Fruit fly (Drosophila melanogaster): Measurements from ENCODE around the gene CG15293.

Gene CG15293

DNA sequence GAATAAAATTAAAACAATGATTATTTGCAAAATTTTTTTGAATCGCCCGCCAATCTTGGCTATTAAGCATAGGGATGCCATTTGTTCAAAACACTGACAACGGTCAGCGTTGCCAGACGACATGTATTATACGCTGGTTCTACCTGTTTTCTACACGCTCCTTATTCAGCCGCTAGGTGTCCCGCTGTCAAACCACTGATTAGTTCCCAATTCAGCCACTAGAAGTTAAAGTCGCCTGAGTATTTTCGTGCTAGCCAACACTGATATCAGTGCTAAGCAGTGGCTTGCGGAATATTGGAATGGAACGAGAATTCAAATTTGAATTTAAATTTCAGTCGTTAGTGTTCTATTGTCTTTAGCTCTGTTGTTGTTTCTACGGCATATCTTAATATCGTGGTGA lies 14.6 kb downstream of the CG15293 start (continued):
- TF ChIP-seq abd-A (tag; optimal IDR thresholded peaks at IDR 0.05) = no peak
- TF ChIP-seq Gsc (GFP tag; IDR thresholded peaks at IDR 0.05) = no peak
- TF ChIP-seq wor (GFP tag; IDR thresholded peaks at IDR 0.05) = no peak
- TF ChIP-seq CG6791 (GFP tag; IDR thresholded peaks at IDR 0.05; ENCODE audit: partially characterized antibody) = peak; percentile 75
- TF ChIP-seq CG2889 (GFP tag; IDR thresholded peaks at IDR 0.05) = no peak
- no peak for TF ChIP-seq salm (tag; optimal IDR thresholded peaks at IDR 0.05)
- TF ChIP-seq CG43689 (GFP tag; IDR thresholded peaks at IDR 0.05) = no peak
- TF ChIP-seq CG4854 (GFP tag; optimal IDR thresholded peaks at IDR 0.05) = peak; percentile 2
- TF ChIP-seq Sin3A (optimal IDR thresholded peaks at IDR 0.05) = no peak
- no peak for TF ChIP-seq CG12104 (GFP tag; optimal IDR thresholded peaks at IDR 0.05)
- peak; percentile 34 for TF ChIP-seq bab2 (GFP tag; optimal IDR thresholded peaks at IDR 0.05)
- no peak for TF ChIP-seq CG7745 (tag; optimal IDR thresholded peaks at IDR 0.05)
- no peak for TF ChIP-seq Nf-YC (tag; optimal IDR thresholded peaks at IDR 0.05)
- no peak for TF ChIP-seq HLHmδ (GFP tag; optimal IDR thresholded peaks at IDR 0.05)
- TF ChIP-seq BEAF-32 (GFP tag; optimal IDR thresholded peaks at IDR 0.05) = no peak
- peak; percentile 17 for TF ChIP-seq p53 (GFP tag; optimal IDR thresholded peaks at IDR 0.05)
- no peak for TF ChIP-seq pan (optimal IDR thresholded peaks at IDR 0.05)
- no peak for TF ChIP-seq pan (GFP tag; optimal IDR thresholded peaks at IDR 0.05 in 1 of 2, IDR thresholded peaks at IDR 0.05 in 1 of 2)
- TF ChIP-seq Fer1 (GFP tag; optimal IDR thresholded peaks at IDR 0.05) = no peak
- TF ChIP-seq CG2712 (tag; optimal IDR thresholded peaks at IDR 0.05) = no peak
- no peak; the same call in 1 of the 2 replicates for TF ChIP-seq HLH3B (GFP tag; IDR thresholded peaks at IDR 0.05)
- TF ChIP-seq CG11504 (tag; optimal IDR thresholded peaks at IDR 0.05) = no peak
- TF ChIP-seq CG7372 (GFP tag; IDR thresholded peaks at IDR 0.05) = no peak; the same call in 1 of the 2 replicates
- TF ChIP-seq CG17359 (tag; optimal IDR thresholded peaks at IDR 0.05) = no peak
- TF ChIP-seq fd102C (GFP tag; optimal IDR thresholded peaks at IDR 0.05) = no peak
- no peak for TF ChIP-seq stc (GFP tag; IDR thresholded peaks at IDR 0.05)
- TF ChIP-seq CG34376 (GFP tag; optimal IDR thresholded peaks at IDR 0.05) = no peak
- no peak for TF ChIP-seq row (GFP tag; IDR thresholded peaks at IDR 0.05)
- no peak for TF ChIP-seq slp2 (GFP tag; optimal IDR thresholded peaks at IDR 0.05)
- TF ChIP-seq sna (GFP tag; IDR thresholded peaks at IDR 0.05; ENCODE audit: partially characterized antibody) = no peak
- TF ChIP-seq luna (GFP tag; optimal IDR thresholded peaks at IDR 0.05) = peak; percentile 21
- TF ChIP-seq ATbp (GFP tag; optimal IDR thresholded peaks at IDR 0.05) = no peak
- no peak for TF ChIP-seq CG2199 (GFP tag; IDR thresholded peaks at IDR 0.05)
- no peak for TF ChIP-seq CG4328 (GFP tag; optimal IDR thresholded peaks at IDR 0.05)
- TF ChIP-seq sr (GFP tag; IDR thresholded peaks at IDR 0.05) = no peak
- TF ChIP-seq PHDP (tag; optimal IDR thresholded peaks at IDR 0.05) = no peak
- peak; percentile 28 for TF ChIP-seq CG30431 (GFP tag; optimal IDR thresholded peaks at IDR 0.05)
- TF ChIP-seq CG15514 (GFP tag; optimal IDR thresholded peaks at IDR 0.05) = no peak
- TF ChIP-seq ara (GFP tag; IDR thresholded peaks at IDR 0.05) = no peak; the same call in 1 of the 2 replicates
- TF ChIP-seq gfzf (GFP tag; optimal IDR thresholded peaks at IDR 0.05) = no peak
- no peak for TF ChIP-seq CG11247 (GFP tag; IDR thresholded peaks at IDR 0.05)
- no peak for TF ChIP-seq CG18599 (GFP tag; optimal IDR thresholded peaks at IDR 0.05)
- peak; percentile 45 for TF ChIP-seq lilli (GFP tag; optimal IDR thresholded peaks at IDR 0.05)
- TF ChIP-seq Bgb (GFP tag; IDR thresholded peaks at IDR 0.05; ENCODE audit: partially characterized antibody) = no peak; the same call in 1 of the 2 replicates
- TF ChIP-seq CG9215 (GFP tag; IDR thresholded peaks at IDR 0.05) = no peak
- no peak for TF ChIP-seq gcm2 (GFP tag; optimal IDR thresholded peaks at IDR 0.05)
- TF ChIP-seq E2f1 (GFP tag; IDR thresholded peaks at IDR 0.05) = no peak
- no peak for TF ChIP-seq fru (optimal IDR thresholded peaks at IDR 0.05)
- peak; percentile 39; the same call in 1 of the 2 replicates for TF ChIP-seq inv (GFP tag; IDR thresholded peaks at IDR 0.05; ENCODE audit: partially characterized antibody)
- TF ChIP-seq Med (GFP tag) = no peak
- no peak for TF ChIP-seq fd64A (GFP tag; optimal IDR thresholded peaks at IDR 0.05)
- no peak for TF ChIP-seq CG6175 (GFP tag; IDR thresholded peaks at IDR 0.05)
